Worm (Caenorhabditis elegans): Measurements from ENCODE around the gene C42D8.1.

Gene C42D8.1

ce11 chrX:5116816-5117459 lies 7.6 kb downstream of the C42D8.1 start, which contains the start of gene apl-1:
apl-1 (minus strand) TSS chrX:5116866.
- TF ChIP-seq him-1 (tag; optimal IDR thresholded peaks at IDR 0.05) (no peak), dao-5 (tag; optimal IDR thresholded peaks at IDR 0.05) (no peak), W03F9.2 (tag; optimal IDR thresholded peaks at IDR 0.05) (no peak)

ce11 chrX:5117571-5117970 lies 8.3 kb downstream of the C42D8.1 start:
- TF ChIP-seq dao-5 (tag; optimal IDR thresholded peaks at IDR 0.05) (no peak), W03F9.2 (tag; optimal IDR thresholded peaks at IDR 0.05) (no peak), him-1 (tag; optimal IDR thresholded peaks at IDR 0.05) (no peak)

- TF ChIP-seq dao-5 (tag; optimal IDR thresholded peaks at IDR 0.05) (no peak), W03F9.2 (tag; optimal IDR thresholded peaks at IDR 0.05) (no peak), him-1 (tag; optimal IDR thresholded peaks at IDR 0.05) (no peak)
Measured at ce11 chrX:5119246-5119645, 9.9 kb downstream of the C42D8.1 start.

- TF ChIP-seq dao-5 (tag; optimal IDR thresholded peaks at IDR 0.05) (no peak), him-1 (tag; optimal IDR thresholded peaks at IDR 0.05) (no peak), W03F9.2 (tag; optimal IDR thresholded peaks at IDR 0.05) (no peak)
Measured at ce11 chrX:5119686-5120085, 10.4 kb downstream of the C42D8.1 start.

ce11 chrX:5120196-5120595 lies 10.9 kb downstream of the C42D8.1 start:
- TF ChIP-seq dao-5 (tag; optimal IDR thresholded peaks at IDR 0.05) (no peak), him-1 (tag; optimal IDR thresholded peaks at IDR 0.05) (no peak)

- TF ChIP-seq W03F9.2 (tag; optimal IDR thresholded peaks at IDR 0.05) (no peak), dao-5 (tag; optimal IDR thresholded peaks at IDR 0.05) (no peak), him-1 (tag; optimal IDR thresholded peaks at IDR 0.05) (no peak)
Measured at ce11 chrX:5120807-5121206, 11.5 kb downstream of the C42D8.1 start.

- TF ChIP-seq him-1 (tag; optimal IDR thresholded peaks at IDR 0.05) (peak; percentile 8), dao-5 (tag; optimal IDR thresholded peaks at IDR 0.05) (no peak), W03F9.2 (tag; optimal IDR thresholded peaks at IDR 0.05) (no peak)
Measured at ce11 chrX:5121789-5122188, 12.5 kb downstream of the C42D8.1 start.

- no peak for TF ChIP-seq him-1 (tag; optimal IDR thresholded peaks at IDR 0.05)
- no peak for TF ChIP-seq dao-5 (tag; optimal IDR thresholded peaks at IDR 0.05)
- no peak for TF ChIP-seq W03F9.2 (tag; optimal IDR thresholded peaks at IDR 0.05)
Measured at ce11 chrX:5122369-5122768, 13.1 kb downstream of the C42D8.1 start.

ce11 chrX:5122791-5123414 lies 13.6 kb downstream of the C42D8.1 start:
- TF ChIP-seq dao-5 (tag; optimal IDR thresholded peaks at IDR 0.05) (no peak), W03F9.2 (tag; optimal IDR thresholded peaks at IDR 0.05) (no peak)

- TF ChIP-seq W03F9.2 (tag; optimal IDR thresholded peaks at IDR 0.05) (no peak), him-1 (tag; optimal IDR thresholded peaks at IDR 0.05) (no peak), dao-5 (tag; optimal IDR thresholded peaks at IDR 0.05) (no peak)
Measured at ce11 chrX:5124288-5124687, 15.0 kb downstream of the C42D8.1 start.

ce11 chrX:5129447-5129846 lies 20.1 kb downstream of the C42D8.1 start:
- TF ChIP-seq dao-5 (tag; optimal IDR thresholded peaks at IDR 0.05), result no peak
- TF ChIP-seq W03F9.2 (tag; optimal IDR thresholded peaks at IDR 0.05), result no peak
- no peak for TF ChIP-seq him-1 (tag; optimal IDR thresholded peaks at IDR 0.05)

- TF ChIP-seq dao-5 (tag; optimal IDR thresholded peaks at IDR 0.05) (no peak), him-1 (tag; optimal IDR thresholded peaks at IDR 0.05) (no peak), W03F9.2 (tag; optimal IDR thresholded peaks at IDR 0.05) (no peak)
Measured at ce11 chrX:5131760-5132159, 22.5 kb downstream of the C42D8.1 start.

- no peak for TF ChIP-seq W03F9.2 (tag; optimal IDR thresholded peaks at IDR 0.05)
- no peak for TF ChIP-seq dao-5 (tag; optimal IDR thresholded peaks at IDR 0.05)
- no peak for TF ChIP-seq him-1 (tag; optimal IDR thresholded peaks at IDR 0.05)
Measured at ce11 chrX:5133980-5134379, 24.7 kb downstream of the C42D8.1 start, which contains the start of gene tbc-7. tbc-7 (plus strand) TSS chrX:5134280.

ce11 chrX:5135548-5135947 lies 26.2 kb downstream of the C42D8.1 start:
- TF ChIP-seq him-1 (tag; optimal IDR thresholded peaks at IDR 0.05), result no peak
- no peak for TF ChIP-seq dao-5 (tag; optimal IDR thresholded peaks at IDR 0.05)
- TF ChIP-seq W03F9.2 (tag; optimal IDR thresholded peaks at IDR 0.05), result no peak
